Worm (Caenorhabditis elegans) whole organism, early embryonic: ENCODE data around the gene F13E9.11.

Source experiments
- B0310.2 ChIP-seq: sonication (generic microtip); optimal IDR thresholded peaks from 2 replicates; lab custom pipeline; 2016; ENCODE audit warnings: mild to moderate bottlenecking, missing genetic modification characterization, missing compliant biosample characterization
- F13C5.2 ChIP-seq: sonication (generic microtip); optimal IDR thresholded peaks from 2 replicates; lab custom pipeline; 2017; ENCODE audit warnings: mild to moderate bottlenecking, missing genetic modification characterization, inconsistent platforms, missing compliant biosample characterization
- aly-1 ChIP-seq: sonication (generic microtip); optimal IDR thresholded peaks from 2 replicates; lab custom pipeline; 2016; ENCODE audit warnings: missing genetic modification characterization, missing compliant biosample characterization
- ama-1 ChIP-seq: fragments of 150-350 bp; optimal IDR thresholded peaks from 2 replicates; lab custom pipeline; 2014
- ceh-13 ChIP-seq: fragments of 200-800 bp; sonication (Bioruptor generic); optimal IDR thresholded peaks from 2 replicates; lab custom pipeline; 2018; ENCODE audit warnings: mild to moderate bottlenecking, missing genetic modification characterization, missing compliant biosample characterization
- ceh-36 ChIP-seq: sonication (generic microtip); optimal IDR thresholded peaks from 2 replicates; lab custom pipeline; 2016; ENCODE audit warnings: missing genetic modification characterization, inconsistent platforms, missing compliant biosample characterization
- ets-7 ChIP-seq: sonication (generic microtip); optimal IDR thresholded peaks from 2 replicates; lab custom pipeline; 2016; ENCODE audit warnings: missing genotype, missing genetic modification characterization, missing compliant biosample characterization
- flt-1 ChIP-seq: fragments of 200-800 bp; sonication (Bioruptor generic); IDR thresholded peaks from 2 replicates; pipeline ENCODE4 v1.3.6; 2022; ENCODE audit warnings: missing genetic modification characterization, missing compliant biosample characterization
- hmbx-1 ChIP-seq: sonication (generic microtip); optimal IDR thresholded peaks from 2 replicates; lab custom pipeline; 2016; ENCODE audit warnings: mild to moderate bottlenecking, missing genetic modification characterization, missing compliant biosample characterization
- hmg-4 ChIP-seq: fragments of 200-800 bp; sonication (Bioruptor generic); optimal IDR thresholded peaks from 2 replicates; lab custom pipeline; 2018; ENCODE audit warnings: mild to moderate bottlenecking, missing genetic modification characterization, missing compliant biosample characterization
- hnd-1 ChIP-seq: sonication (generic microtip); optimal IDR thresholded peaks from 2 replicates; lab custom pipeline; 2016; ENCODE audit warnings: missing genetic modification characterization, missing compliant biosample characterization
- pes-1 ChIP-seq: fragments of 200-800 bp; sonication (Bioruptor generic); IDR thresholded peaks from 2 replicates; pipeline ENCODE4 v1.3.6; 2022; ENCODE audit warnings: missing genetic modification reagents, missing genetic modification characterization, missing compliant biosample characterization
- scrt-1 ChIP-seq: fragments of 200-800 bp; sonication (Bioruptor generic); IDR thresholded peaks from 2 replicates; pipeline ENCODE4 v1.3.6; 2022; ENCODE audit warnings: missing genetic modification characterization, missing compliant biosample characterization
- sea-1 ChIP-seq: fragments of 200-800 bp; sonication (Bioruptor generic); conservative IDR thresholded peaks from 2 replicates; pipeline ENCODE4 v1.3.6; 2022; ENCODE audit warnings: missing genetic modification characterization, missing compliant biosample characterization
- tbx-11 ChIP-seq: fragments of 200-800 bp; sonication (Bioruptor generic); IDR thresholded peaks from 2 replicates; pipeline ENCODE4 v1.3.6; 2022; ENCODE audit warnings: missing genetic modification characterization, missing compliant biosample characterization
- tbx-37 ChIP-seq: fragments of 200-800 bp; sonication (Bioruptor generic); conservative IDR thresholded peaks from 2 replicates; pipeline ENCODE4 v1.3.6; 2022; ENCODE audit warnings: missing genetic modification reagents, missing genetic modification characterization, missing compliant biosample characterization
- tra-4 ChIP-seq: sonication (generic microtip); optimal IDR thresholded peaks from 2 replicates; lab custom pipeline; 2017; ENCODE audit warnings: missing genetic modification characterization, missing compliant biosample characterization

The F13E9.11 gene

ce11 chrIV:10867370-10868146 lies 1.4 kb downstream of the F13E9.11 start:
- TF ChIP-seq ama-1 (lab: Kevin White, UChicago): no peak
- no peak for TF ChIP-seq tbx-11 (GFP tag; lab: Robert Waterston, UW)
- TF ChIP-seq tra-4 (tag; lab: Kevin White, UChicago): no peak
- no peak for TF ChIP-seq hmbx-1 (tag; lab: Kevin White, UChicago)
- no peak for TF ChIP-seq ceh-36 (tag; lab: Kevin White, UChicago)
- TF ChIP-seq hmg-4 (GFP tag; lab: Kevin White, UChicago): no peak
- no peak for TF ChIP-seq pes-1 (GFP tag; lab: Robert Waterston, UW)
- TF ChIP-seq tbx-37: no peak
- no peak for TF ChIP-seq aly-1
- no peak for TF ChIP-seq hnd-1 (tag; lab: Kevin White, UChicago)
- no peak for TF ChIP-seq ceh-13 (GFP tag; lab: Kevin White, UChicago)
- TF ChIP-seq flt-1 (GFP tag; lab: Robert Waterston, UW): no peak

ce11 chrIV:10864031-10864430 lies 4.9 kb downstream of the F13E9.11 start, which contains the start of gene nish-1:
Gene nish-1 (plus strand): TSS chrIV:10864331.
- TF ChIP-seq hmbx-1 (tag; lab: Kevin White, UChicago) (no peak), tbx-11 (GFP tag; lab: Robert Waterston, UW) (no peak), scrt-1 (GFP tag; lab: Robert Waterston, UW) (no peak), ama-1 (lab: Kevin White, UChicago) (no peak), flt-1 (GFP tag; lab: Robert Waterston, UW) (no peak), pes-1 (GFP tag; lab: Robert Waterston, UW) (no peak), aly-1 (no peak), sea-1 (GFP tag; lab: Robert Waterston, UW) (no peak), B0310.2 (tag; lab: Kevin White, UChicago) (no peak), hmg-4 (GFP tag; lab: Kevin White, UChicago) (no peak), tra-4 (tag; lab: Kevin White, UChicago) (no peak), tbx-37 (no peak), ceh-13 (GFP tag; lab: Kevin White, UChicago) (no peak), F13C5.2 (tag; lab: Kevin White, UChicago) (no peak), hnd-1 (tag; lab: Kevin White, UChicago) (no peak)

ce11 chrIV:10861102-10861501 lies 7.8 kb downstream of the F13E9.11 start, which contains the start of gene rbm-22:
Gene rbm-22 (plus strand): TSS chrIV:10861402.
- TF ChIP-seq aly-1: no peak
- no peak for TF ChIP-seq ceh-36 (tag; lab: Kevin White, UChicago)
- TF ChIP-seq flt-1 (GFP tag; lab: Robert Waterston, UW): no peak
- TF ChIP-seq ceh-13 (GFP tag; lab: Kevin White, UChicago): no peak
- no peak for TF ChIP-seq sea-1 (GFP tag; lab: Robert Waterston, UW)

ce11 chrIV:10858300-10859016 lies 10.5 kb downstream of the F13E9.11 start, which contains the start of the genes T11G6.2 and hars-1:
Gene T11G6.2 (minus strand): TSS chrIV:10858496.
Gene hars-1 (plus strand): TSS chrIV:10858957.
- TF ChIP-seq scrt-1 (GFP tag; lab: Robert Waterston, UW) (no peak), hmbx-1 (tag; lab: Kevin White, UChicago) (no peak), F13C5.2 (tag; lab: Kevin White, UChicago) (no peak), ceh-36 (tag; lab: Kevin White, UChicago) (no peak), ets-7 (tag; lab: Kevin White, UChicago) (no peak), pes-1 (GFP tag; lab: Robert Waterston, UW) (no peak), hmg-4 (GFP tag; lab: Kevin White, UChicago) (no peak), tbx-11 (GFP tag; lab: Robert Waterston, UW) (no peak), B0310.2 (tag; lab: Kevin White, UChicago) (no peak), ama-1 (lab: Kevin White, UChicago) (no peak), aly-1 (no peak), hnd-1 (tag; lab: Kevin White, UChicago) (no peak), sea-1 (GFP tag; lab: Robert Waterston, UW) (no peak), tbx-37 (no peak), tra-4 (tag; lab: Kevin White, UChicago) (no peak), flt-1 (GFP tag; lab: Robert Waterston, UW) (no peak), ceh-13 (GFP tag; lab: Kevin White, UChicago) (no peak)

- TF ChIP-seq hmbx-1 (tag; lab: Kevin White, UChicago): no peak
- TF ChIP-seq B0310.2 (tag; lab: Kevin White, UChicago): no peak
- TF ChIP-seq tbx-11 (GFP tag; lab: Robert Waterston, UW): no peak
- no peak for TF ChIP-seq tbx-37
- TF ChIP-seq scrt-1 (GFP tag; lab: Robert Waterston, UW): no peak
- TF ChIP-seq ets-7 (tag; lab: Kevin White, UChicago): no peak
- TF ChIP-seq sea-1 (GFP tag; lab: Robert Waterston, UW): no peak
- TF ChIP-seq ceh-36 (tag; lab: Kevin White, UChicago): no peak
- no peak for TF ChIP-seq pes-1 (GFP tag; lab: Robert Waterston, UW)
- no peak for TF ChIP-seq F13C5.2 (tag; lab: Kevin White, UChicago)
- TF ChIP-seq ceh-13 (GFP tag; lab: Kevin White, UChicago): no peak
- TF ChIP-seq flt-1 (GFP tag; lab: Robert Waterston, UW): no peak
- TF ChIP-seq hmg-4 (GFP tag; lab: Kevin White, UChicago): no peak
- TF ChIP-seq ama-1 (lab: Kevin White, UChicago): no peak
- TF ChIP-seq hnd-1 (tag; lab: Kevin White, UChicago): no peak
- TF ChIP-seq aly-1: no peak
- no peak for TF ChIP-seq tra-4 (tag; lab: Kevin White, UChicago)
These were observed 13.0 kb downstream of the F13E9.11 start for ce11 chrIV:10855946-10856345.

ce11 chrIV:10855049-10855448 lies 13.9 kb downstream of the F13E9.11 start, which contains the start of gene T11G6.3:
Gene T11G6.3 (minus strand): TSS chrIV:10855237.
- no peak for TF ChIP-seq hnd-1 (tag; lab: Kevin White, UChicago)
- TF ChIP-seq hmbx-1 (tag; lab: Kevin White, UChicago): no peak
- TF ChIP-seq scrt-1 (GFP tag; lab: Robert Waterston, UW): no peak
- no peak for TF ChIP-seq tra-4 (tag; lab: Kevin White, UChicago)
- TF ChIP-seq F13C5.2 (tag; lab: Kevin White, UChicago): no peak
- no peak for TF ChIP-seq sea-1 (GFP tag; lab: Robert Waterston, UW)
- no peak for TF ChIP-seq tbx-37
- TF ChIP-seq tbx-11 (GFP tag; lab: Robert Waterston, UW): no peak
- no peak for TF ChIP-seq flt-1 (GFP tag; lab: Robert Waterston, UW)
- no peak for TF ChIP-seq ceh-36 (tag; lab: Kevin White, UChicago)
- no peak for TF ChIP-seq ets-7 (tag; lab: Kevin White, UChicago)
- no peak for TF ChIP-seq B0310.2 (tag; lab: Kevin White, UChicago)
- no peak for TF ChIP-seq hmg-4 (GFP tag; lab: Kevin White, UChicago)
- TF ChIP-seq ama-1 (lab: Kevin White, UChicago): no peak
- TF ChIP-seq aly-1: no peak
- no peak for TF ChIP-seq ceh-13 (GFP tag; lab: Kevin White, UChicago)
- TF ChIP-seq pes-1 (GFP tag; lab: Robert Waterston, UW): no peak
